Fruit fly (Drosophila melanogaster): ENCODE results near the gene Pi4KIIIalpha.

DNA sequence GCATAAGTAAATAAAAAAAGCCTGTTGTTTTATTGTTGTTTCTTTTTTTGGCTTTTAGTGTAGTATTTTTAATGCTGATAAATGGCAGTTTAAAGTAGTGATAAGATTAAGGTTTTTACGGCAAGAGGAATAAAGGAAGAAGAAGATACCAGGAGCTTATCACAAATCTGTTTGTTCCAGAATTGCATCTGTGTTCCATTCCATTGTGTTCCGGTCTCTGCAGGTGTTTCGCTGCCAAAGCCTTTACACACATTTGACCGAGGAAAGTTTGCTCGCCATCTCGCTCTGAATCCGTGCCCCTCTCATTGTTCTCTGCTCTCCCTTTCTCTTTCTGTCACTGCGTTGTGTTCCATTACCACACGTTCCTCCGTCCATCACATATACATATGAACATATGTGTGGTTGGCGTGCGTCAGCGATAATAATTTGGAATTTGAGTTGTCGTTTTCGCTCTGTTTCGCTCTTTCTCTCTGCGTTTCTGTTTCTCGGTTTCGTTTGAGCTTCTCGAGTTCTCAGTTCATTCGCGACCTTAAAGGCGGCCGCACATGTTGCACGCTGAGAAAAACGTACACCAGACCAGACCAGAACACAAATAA lies 33.8 kb downstream of the Pi4KIIIalpha start:
- TF ChIP-seq pad (GFP tag; optimal IDR thresholded peaks at IDR 0.05) (peak; percentile 78), CG12768 (GFP tag; optimal IDR thresholded peaks at IDR 0.05) (no peak), Hr96 (GFP tag; optimal IDR thresholded peaks at IDR 0.05) (no peak), CG11617 (GFP tag; optimal IDR thresholded peaks at IDR 0.05) (no peak), ovo (GFP tag; optimal IDR thresholded peaks at IDR 0.05) (no peak), CG7101 (tag; optimal IDR thresholded peaks at IDR 0.05) (peak; percentile 10), tj (GFP tag; optimal IDR thresholded peaks at IDR 0.05) (peak; percentile 94)
